Worm (Caenorhabditis elegans) whole organism, L4 larva: Measurements from ENCODE around the gene sre-27.

ENCODE experiments used
- F26F4.8 ChIP-seq: fragments of 200-800 bp; sonication (Bioruptor generic); conservative IDR thresholded peaks from 2 replicates; pipeline ENCODE4 v1.3.6; 2022; ENCODE audit warnings: missing genetic modification characterization, missing compliant biosample characterization
- F37D6.2 ChIP-seq: sonication (generic microtip); optimal IDR thresholded peaks from 2 replicates; lab custom pipeline; 2016; ENCODE audit warnings: mild to moderate bottlenecking, missing genetic modification characterization, missing compliant biosample characterization
- R02D3.7 ChIP-seq: fragments of 150-350 bp; sonication (generic microtip); optimal IDR thresholded peaks from 3 replicates; lab custom pipeline; 2014; ENCODE audit warnings: missing biosample characterization, missing genetic modification characterization
- Y48G9A.11 ChIP-seq: fragments of 200-800 bp; sonication (Bioruptor generic); IDR thresholded peaks from 2 replicates; pipeline ENCODE4 v1.3.6; 2022; ENCODE audit warnings: missing genetic modification reagents, missing genetic modification characterization, missing compliant biosample characterization
- Y75B8A.6 ChIP-seq: fragments of 200-800 bp; sonication (Bioruptor generic); IDR thresholded peaks from 2 replicates; pipeline ENCODE4 v1.3.6; 2022; ENCODE audit warnings: missing genetic modification reagents, missing genetic modification characterization, missing compliant biosample characterization
- ZK337.2 ChIP-seq: fragments of 200-800 bp; sonication (Bioruptor generic); IDR thresholded peaks from 2 replicates; pipeline ENCODE4 v1.3.6; 2022; ENCODE audit warnings: missing genetic modification reagents, missing genetic modification characterization, missing compliant biosample characterization
- ZK546.5 ChIP-seq, 2 experiments: sonication (generic microtip); optimal IDR thresholded peaks; 2 replicates each; lab custom pipeline; 2017; ENCODE audit warnings: missing biosample characterization in 2 of 2, missing genetic modification characterization in 2 of 2
- aly-2 ChIP-seq: sonication (generic microtip); optimal IDR thresholded peaks from 2 replicates; lab custom pipeline; 2018; ENCODE audit warnings: missing biosample characterization, missing genetic modification characterization
- ama-1 ChIP-seq: fragments of 150-350 bp; optimal IDR thresholded peaks from 2 replicates; lab custom pipeline; 2014; ENCODE audit warnings: inconsistent platforms, mixed read lengths
- ceh-20 ChIP-seq: fragments of 200-800 bp; sonication (Bioruptor generic); IDR thresholded peaks from 2 replicates; pipeline ENCODE4 v1.3.6; 2022; ENCODE audit warnings: missing genetic modification reagents, missing genetic modification characterization, missing compliant biosample characterization
- ceh-62 ChIP-seq: sonication (generic microtip); optimal IDR thresholded peaks from 2 replicates; lab custom pipeline; 2017; ENCODE audit warnings: missing biosample characterization, missing genetic modification characterization
- ces-1 ChIP-seq: fragments of 150-350 bp; sonication (generic microtip); optimal IDR thresholded peaks from 4 replicates; lab custom pipeline; 2014; ENCODE audit warnings: missing biosample characterization, missing genetic modification reagents, missing genetic modification characterization
- daf-8 ChIP-seq: fragments of 200-800 bp; sonication (Bioruptor generic); IDR thresholded peaks from 2 replicates; pipeline ENCODE4 v1.3.6; 2022; ENCODE audit warnings: missing genetic modification characterization, missing compliant biosample characterization
- dmd-6 ChIP-seq: fragments of 200-800 bp; sonication (Bioruptor generic); IDR thresholded peaks from 2 replicates; pipeline ENCODE4 v1.3.6; 2022; ENCODE audit warnings: missing genetic modification reagents, missing genetic modification characterization, missing compliant biosample characterization
- duxl-1 ChIP-seq: sonication (generic microtip); optimal IDR thresholded peaks from 2 replicates; lab custom pipeline; 2016; ENCODE audit warnings: mild to moderate bottlenecking, missing genetic modification characterization, moderate library complexity, missing compliant biosample characterization; ENCODE audit not compliant: poor library complexity
- egl-27 ChIP-seq: sonication (generic microtip); optimal IDR thresholded peaks from 3 replicates; lab custom pipeline; 2017; ENCODE audit warnings: missing biosample characterization, missing genetic modification reagents, missing genetic modification characterization
- fos-1 ChIP-seq: fragments of 150-350 bp; optimal IDR thresholded peaks from 2 replicates; lab custom pipeline; 2014; ENCODE audit warnings: missing biosample characterization, missing genetic modification characterization
- gei-8 ChIP-seq: fragments of 200-800 bp; sonication (Bioruptor generic); optimal IDR thresholded peaks from 2 replicates; lab custom pipeline; 2018; ENCODE audit warnings: mild to moderate bottlenecking, missing genetic modification characterization, missing compliant biosample characterization
- lin-29 ChIP-seq: fragments of 200-800 bp; sonication (Bioruptor generic); IDR thresholded peaks from 2 replicates; pipeline ENCODE4 v1.3.6; 2022; ENCODE audit warnings: missing genetic modification reagents, missing genetic modification characterization, missing compliant biosample characterization
- lin-38 ChIP-seq: fragments of 200-800 bp; sonication (Bioruptor generic); IDR thresholded peaks from 2 replicates; pipeline ENCODE4 v1.3.6; 2022; ENCODE audit warnings: missing genetic modification reagents, missing genetic modification characterization, missing compliant biosample characterization
- lir-3 ChIP-seq: sonication (generic microtip); optimal IDR thresholded peaks from 2 replicates; lab custom pipeline; 2016; ENCODE audit warnings: mild to moderate bottlenecking, missing genetic modification characterization, missing compliant biosample characterization
- mdl-1 ChIP-seq, 2 experiments: fragments of 150-350 bp in 1 of 2; sonication (generic microtip) in 1 of 2; optimal IDR thresholded peaks; 2 replicates each; lab custom pipeline; 2014 to 2017; ENCODE audit warnings: missing biosample characterization in 2 of 2, missing genetic modification characterization in 2 of 2
- nhr-102 ChIP-seq: sonication (generic microtip); optimal IDR thresholded peaks from 2 replicates; lab custom pipeline; 2016; ENCODE audit warnings: mild to moderate bottlenecking, missing genetic modification characterization, moderate library complexity, missing compliant biosample characterization
- nhr-25 ChIP-seq: sonication (generic microtip); optimal IDR thresholded peaks from 2 replicates; lab custom pipeline; 2017; ENCODE audit warnings: missing genetic modification characterization, mild to moderate bottlenecking, missing compliant biosample characterization, antibody characterized with exemption, moderate library complexity, borderline replicate concordance; ENCODE audit not compliant: insufficient read depth
- nhr-28 ChIP-seq: fragments of 150-350 bp; optimal IDR thresholded peaks from 2 replicates; lab custom pipeline; 2014; ENCODE audit warnings: missing biosample characterization, missing genetic modification characterization
- nhr-41 ChIP-seq: fragments of 200-800 bp; sonication (Bioruptor generic); IDR thresholded peaks from 2 replicates; pipeline ENCODE4 v1.3.6; 2022; ENCODE audit warnings: missing genetic modification reagents, missing genetic modification characterization, missing compliant biosample characterization
- nhr-6 ChIP-seq: fragments of 150-350 bp; optimal IDR thresholded peaks from 2 replicates; lab custom pipeline; 2014; ENCODE audit warnings: missing biosample characterization, missing genetic modification characterization
- nhr-77 ChIP-seq: fragments of 150-350 bp; optimal IDR thresholded peaks from 2 replicates; lab custom pipeline; 2014; ENCODE audit warnings: missing biosample characterization, missing genetic modification characterization
- pha-4 ChIP-seq, 2 experiments: fragments of 150-350 bp in 1 of 2; fragments of 200-800 bp in 1 of 2; sonication (Bioruptor generic) in 1 of 2; IDR thresholded peaks in 1 of 2; optimal IDR thresholded peaks in 1 of 2; 2 replicates each; pipeline versions ENCODE4 v1.3.6 to Lab custom; 2014 to 2022; ENCODE audit warnings: missing genetic modification characterization in 2 of 2, missing genetic modification reagents in 2 of 2, missing biosample characterization in 1 of 2, missing compliant biosample characterization in 1 of 2
- php-3 ChIP-seq: fragments of 200-800 bp; sonication (Bioruptor generic); IDR thresholded peaks from 2 replicates; pipeline ENCODE4 v1.3.6; 2022; ENCODE audit warnings: missing genetic modification reagents, missing genetic modification characterization, missing compliant biosample characterization
- pqm-1 ChIP-seq: sonication (generic microtip); optimal IDR thresholded peaks from 2 replicates; lab custom pipeline; 2017; ENCODE audit warnings: missing biosample characterization, missing genetic modification characterization
- rbr-2 ChIP-seq: sonication (generic microtip); optimal IDR thresholded peaks from 2 replicates; lab custom pipeline; 2016; ENCODE audit warnings: missing genotype, missing genetic modification characterization, missing compliant biosample characterization
- set-16 ChIP-seq: fragments of 200-800 bp; sonication (Bioruptor generic); IDR thresholded peaks from 2 replicates; pipeline ENCODE4 v1.3.6; 2022; ENCODE audit warnings: missing genetic modification reagents, missing genetic modification characterization, missing compliant biosample characterization
- snpc-1.2 ChIP-seq: fragments of 200-800 bp; sonication (Bioruptor generic); IDR thresholded peaks from 2 replicates; pipeline ENCODE4 v1.3.6; 2022; ENCODE audit warnings: missing genetic modification reagents, missing genetic modification characterization, missing compliant biosample characterization
- tag-97 ChIP-seq: fragments of 200-800 bp; sonication (Bioruptor generic); IDR thresholded peaks from 2 replicates; pipeline ENCODE4 v1.3.6; 2022; ENCODE audit warnings: missing genetic modification characterization, missing compliant biosample characterization
- unc-130 ChIP-seq: sonication (generic microtip); optimal IDR thresholded peaks from 2 replicates; lab custom pipeline; 2016; ENCODE audit warnings: missing genetic modification reagents, missing genetic modification characterization, missing compliant biosample characterization
- unc-39 ChIP-seq: sonication (generic microtip); optimal IDR thresholded peaks from 2 replicates; lab custom pipeline; 2017; ENCODE audit warnings: missing biosample characterization, missing genetic modification characterization
- unc-62 ChIP-seq, 3 experiments: fragments of 150-350 bp in 1 of 3; sonication (generic microtip); optimal IDR thresholded peaks in 2 of 3; peaks in 1 of 3; 1 replicate in 1 of 3; 2 replicates in 2 of 3; lab custom pipeline; 2014 to 2017; ENCODE audit warnings: missing biosample characterization in 3 of 3, missing genetic modification characterization in 3 of 3, missing genetic modification reagents in 3 of 3, missing genotype in 1 of 3
- vab-7 ChIP-seq: fragments of 200-800 bp; sonication (Bioruptor generic); IDR thresholded peaks from 2 replicates; pipeline ENCODE4 v1.3.6; 2022; ENCODE audit warnings: missing genetic modification reagents, missing genetic modification characterization, missing compliant biosample characterization
- zag-1 ChIP-seq: fragments of 150-350 bp; optimal IDR thresholded peaks from 2 replicates; lab custom pipeline; 2014; ENCODE audit warnings: missing biosample characterization, missing genetic modification characterization
- zfp-3 ChIP-seq: fragments of 200-800 bp; sonication (Bioruptor generic); conservative IDR thresholded peaks from 2 replicates; pipeline ENCODE4 v1.3.6; 2022; ENCODE audit warnings: missing genetic modification reagents, missing genetic modification characterization, missing compliant biosample characterization
- zip-11 ChIP-seq: fragments of 200-800 bp; sonication (Bioruptor generic); IDR thresholded peaks from 2 replicates; pipeline ENCODE4 v1.3.6; 2022; ENCODE audit warnings: missing genetic modification characterization, missing compliant biosample characterization
- zip-2 ChIP-seq: fragments of 150-350 bp; optimal IDR thresholded peaks from 2 replicates; lab custom pipeline; 2014; ENCODE audit warnings: missing biosample characterization, missing genetic modification characterization
- ztf-11 ChIP-seq: fragments of 150-350 bp; optimal IDR thresholded peaks from 2 replicates; lab custom pipeline; 2014; ENCODE audit warnings: missing biosample characterization, missing genetic modification characterization
- ztf-7 ChIP-seq: fragments of 150-350 bp; optimal IDR thresholded peaks from 2 replicates; lab custom pipeline; 2014; ENCODE audit warnings: missing biosample characterization, missing genetic modification characterization

The sre-27 gene

DNA sequence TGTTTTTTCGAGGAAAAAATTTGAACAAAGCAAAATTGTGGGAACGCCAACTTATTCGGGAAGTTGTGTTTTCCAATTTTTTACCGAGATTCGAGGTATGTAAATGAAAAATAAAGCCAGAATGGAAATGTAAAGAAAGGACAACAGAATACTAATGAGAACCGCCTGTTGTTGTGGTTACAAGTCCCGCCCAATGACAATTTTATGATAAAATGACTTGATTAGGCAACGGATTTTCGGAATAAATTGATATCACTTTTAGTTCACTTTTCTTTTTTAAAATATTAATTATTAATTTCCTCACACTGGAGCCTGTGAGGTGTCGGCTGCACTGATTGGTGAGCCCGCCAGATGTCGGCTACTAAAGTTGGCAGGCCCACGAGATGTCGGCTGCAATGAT is 14.9 kb upstream of the sre-27 start, which contains the start of gene dct-12:
dct-12 (minus strand) TSS at position 101 of the 400 bp plus-strand sequence.
- no peak for TF ChIP-seq vab-7 (GFP tag; lab: Robert Waterston, UW)
- peak in 1 of 2 experiments; percentile 70 for TF ChIP-seq unc-62 (GFP tag; optimal IDR thresholded peaks at IDR 0.05 in 1 of 2; lab: Kevin White, UChicago)
- no peak for TF ChIP-seq unc-62 (tag; optimal IDR thresholded peaks at IDR 0.05; lab: Kevin White, UChicago)
- TF ChIP-seq, all 104 proteins: peak for 1

DNA sequence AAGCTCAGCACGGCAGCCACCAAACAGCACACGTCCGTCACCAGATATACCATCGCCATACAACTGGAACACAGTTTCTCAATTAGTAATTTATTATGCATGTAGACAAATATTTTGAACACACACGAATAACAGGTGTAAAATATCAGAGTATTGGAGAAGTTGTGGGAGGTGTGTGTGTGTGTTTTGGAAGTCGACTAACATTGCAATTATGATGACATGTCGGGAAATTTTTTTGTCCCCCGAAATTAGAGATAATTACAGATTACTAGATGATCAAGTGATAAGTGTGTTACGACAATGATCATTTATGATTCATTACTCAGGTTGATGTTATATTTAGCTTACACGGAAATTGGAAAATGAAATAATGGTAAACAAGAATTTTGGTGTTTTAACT is 12.3 kb upstream of the sre-27 start, which contains the start of gene Y57A10C.8:
Y57A10C.8 (minus strand) TSS at position 101 of the 400 bp plus-strand sequence.
- TF ChIP-seq unc-62 (GFP tag; optimal IDR thresholded peaks at IDR 0.05 in 1 of 2; lab: Kevin White, UChicago) (peak in 1 of 2 experiments; percentile 8), unc-62 (tag; optimal IDR thresholded peaks at IDR 0.05; lab: Kevin White, UChicago) (no peak), zip-2 (tag; lab: Kevin White, UChicago) (no peak)
- TF ChIP-seq, all 104 proteins: peak for 1

DNA sequence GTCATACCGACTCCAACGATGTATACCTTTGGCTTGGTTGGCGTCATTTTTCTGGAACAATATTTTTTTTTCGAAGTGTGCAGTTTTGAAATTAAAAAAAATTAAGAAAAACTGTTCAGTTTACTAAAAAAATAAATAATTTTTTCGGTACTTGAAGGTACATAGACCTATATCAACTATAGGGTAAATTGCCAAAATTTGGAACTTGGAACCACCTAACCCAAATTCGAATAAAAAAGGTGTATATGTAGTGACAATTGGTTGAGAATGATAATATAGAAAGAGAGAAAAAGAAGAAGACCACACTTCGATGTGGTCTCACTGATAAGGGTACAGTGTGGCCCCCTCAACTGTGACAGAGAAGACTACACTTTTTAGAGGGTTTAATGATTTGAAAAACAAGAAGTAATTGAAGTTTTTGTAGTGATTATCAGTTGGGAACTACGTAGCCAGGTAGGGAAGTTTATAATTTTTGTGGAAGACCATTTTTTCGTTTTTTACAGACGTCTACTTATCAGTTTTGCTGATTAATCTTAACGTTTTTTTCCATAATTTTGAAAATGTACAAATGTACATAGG is 8.3 kb upstream of the sre-27 start, which contains the start of gene daf-22:
daf-22 (minus strand) TSS at position 51 of the 579 bp plus-strand sequence.
- TF ChIP-seq mdl-1 (tag; optimal IDR thresholded peaks at IDR 0.05; lab: Kevin White, UChicago) (no peak), ztf-7 (tag; lab: Kevin White, UChicago) (no peak), pqm-1 (tag; lab: Kevin White, UChicago) (peak; percentile 76), rbr-2 (no peak), zag-1 (tag; lab: Kevin White, UChicago) (no peak), ceh-62 (tag; lab: Kevin White, UChicago) (no peak), gei-8 (GFP tag; lab: Kevin White, UChicago) (no peak), nhr-6 (tag; lab: Kevin White, UChicago) (peak; percentile 36), F26F4.8 (no peak), Y48G9A.11 (GFP tag; lab: Robert Waterston, UW) (no peak), unc-62 (GFP tag; optimal IDR thresholded peaks at IDR 0.05 in 1 of 2; lab: Kevin White, UChicago) (no peak), unc-62 (tag; optimal IDR thresholded peaks at IDR 0.05; lab: Kevin White, UChicago) (no peak), dmd-6 (GFP tag; lab: Robert Waterston, UW) (peak; percentile 74), lir-3 (tag; lab: Kevin White, UChicago) (no peak), egl-27 (tag; lab: Kevin White, UChicago) (no peak), lin-29 (GFP tag; lab: Robert Waterston, UW) (no peak), unc-130 (GFP tag; lab: Kevin White, UChicago) (no peak), R02D3.7 (tag; lab: Kevin White, UChicago) (no peak), ceh-20 (GFP tag; lab: Robert Waterston, UW) (no peak), nhr-25 (tag; lab: Kevin White, UChicago) (no peak), snpc-1.2 (GFP tag; lab: Robert Waterston, UW) (no peak), php-3 (GFP tag; lab: Robert Waterston, UW) (no peak), tag-97 (no peak), ZK337.2 (GFP tag; lab: Robert Waterston, UW) (no peak), zip-11 (GFP tag; lab: Robert Waterston, UW) (no peak), F37D6.2 (tag; lab: Kevin White, UChicago) (no peak), ztf-11 (no peak), nhr-77 (tag; lab: Kevin White, UChicago) (peak; percentile 72), ZK546.5 (tag; optimal IDR thresholded peaks at IDR 0.05; lab: Kevin White, UChicago) (no peak), zip-2 (tag; lab: Kevin White, UChicago) (no peak), ces-1 (GFP tag; lab: Kevin White, UChicago) (no peak), nhr-41 (GFP tag; lab: Robert Waterston, UW) (no peak), unc-39 (tag; lab: Kevin White, UChicago) (no peak), ama-1 (lab: Kevin White, UChicago) (no peak), Y75B8A.6 (GFP tag; lab: Robert Waterston, UW) (no peak), nhr-102 (tag; lab: Kevin White, UChicago) (peak; percentile 6), lin-38 (GFP tag; lab: Robert Waterston, UW) (no peak), pha-4 (GFP tag; IDR thresholded peaks at IDR 0.05; lab: Robert Waterston, UW) (no peak), pha-4 (tag; optimal IDR thresholded peaks at IDR 0.05; lab: Kevin White, UChicago) (no peak), fos-1 (tag; lab: Kevin White, UChicago) (no peak), duxl-1 (no peak), zfp-3 (GFP tag; lab: Robert Waterston, UW) (no peak), nhr-28 (tag; lab: Kevin White, UChicago) (peak; percentile 100), aly-2 (tag; lab: Kevin White, UChicago) (no peak), daf-8 (GFP tag; lab: Robert Waterston, UW) (no peak), set-16 (no peak)
